Worm (Caenorhabditis elegans) whole organism, L3 larva: ENCODE results near the gene Y69A2AR.50.

Experiments
- ZK546.5 ChIP-seq: sonication (generic microtip); optimal IDR thresholded peaks from 2 replicates; lab custom pipeline; 2017; ENCODE audit warnings: missing biosample characterization, missing genetic modification characterization
- ama-1 ChIP-seq: fragments of 150-350 bp; optimal IDR thresholded peaks from 2 replicates; lab custom pipeline; 2018
- ceh-28 ChIP-seq: fragments of 150-350 bp; optimal IDR thresholded peaks from 2 replicates; lab custom pipeline; 2014; ENCODE audit warnings: missing biosample characterization, missing genetic modification reagents, missing genetic modification characterization
- ceh-82 ChIP-seq: fragments of 150-350 bp; optimal IDR thresholded peaks from 2 replicates; lab custom pipeline; 2014; ENCODE audit warnings: missing biosample characterization, missing genetic modification characterization
- ceh-9 ChIP-seq: sonication (generic microtip); optimal IDR thresholded peaks from 2 replicates; lab custom pipeline; 2018; ENCODE audit warnings: missing biosample characterization, missing genetic modification characterization
- elt-1 ChIP-seq: fragments of 150-350 bp; optimal IDR thresholded peaks from 2 replicates; lab custom pipeline; 2014; ENCODE audit warnings: missing biosample characterization, missing genetic modification characterization
- elt-3 ChIP-seq, 3 experiments: fragments of 150-350 bp in 1 of 3; sonication (generic microtip) in 2 of 3; optimal IDR thresholded peaks; 2 replicates in 2 of 3; 4 replicates in 1 of 3; lab custom pipeline; 2014 to 2017; ENCODE audit warnings: missing biosample characterization in 3 of 3, missing genetic modification characterization in 3 of 3
- fkh-10 ChIP-seq: sonication (generic microtip); optimal IDR thresholded peaks from 2 replicates; lab custom pipeline; 2017; ENCODE audit warnings: missing biosample characterization, missing genetic modification reagents, missing genetic modification characterization
- fkh-2 ChIP-seq: fragments of 150-350 bp; optimal IDR thresholded peaks from 2 replicates; lab custom pipeline; 2014; ENCODE audit warnings: missing biosample characterization, missing genetic modification reagents, missing genetic modification characterization
- fos-1 ChIP-seq: fragments of 150-350 bp; optimal IDR thresholded peaks from 2 replicates; lab custom pipeline; 2014; ENCODE audit warnings: missing biosample characterization, missing genetic modification characterization
- lin-15B ChIP-seq: fragments of 150-350 bp; optimal IDR thresholded peaks from 2 replicates; lab custom pipeline; 2014; ENCODE audit warnings: missing biosample characterization, missing genetic modification characterization
- lin-39 ChIP-seq: fragments of 150-350 bp; optimal IDR thresholded peaks from 2 replicates; lab custom pipeline; 2018; ENCODE audit warnings: missing biosample characterization, missing genetic modification reagents, missing genetic modification characterization
- lsy-12 ChIP-seq: sonication (generic microtip); optimal IDR thresholded peaks from 2 replicates; lab custom pipeline; 2016; ENCODE audit warnings: mild to moderate bottlenecking, missing genetic modification characterization, missing compliant biosample characterization
- mml-1 ChIP-seq: fragments of 150-350 bp; sonication (generic microtip); optimal IDR thresholded peaks from 3 replicates; lab custom pipeline; 2014; ENCODE audit warnings: missing biosample characterization, missing genetic modification characterization
- nfya-1 ChIP-seq: sonication (generic microtip); optimal IDR thresholded peaks from 2 replicates; lab custom pipeline; 2017; ENCODE audit warnings: missing genetic modification characterization, mild to moderate bottlenecking, missing compliant biosample characterization, antibody characterized with exemption, moderate library complexity; ENCODE audit not compliant: insufficient read depth
- nhr-23 ChIP-seq: fragments of 150-350 bp; optimal IDR thresholded peaks from 2 replicates; lab custom pipeline; 2014; ENCODE audit warnings: missing biosample characterization, missing genetic modification reagents, missing genetic modification characterization
- nhr-237 ChIP-seq: fragments of 150-350 bp; optimal IDR thresholded peaks from 2 replicates; lab custom pipeline; 2014; ENCODE audit warnings: missing biosample characterization, missing genetic modification characterization
- nhr-25 ChIP-seq: sonication (generic microtip); optimal IDR thresholded peaks from 2 replicates; lab custom pipeline; 2017; ENCODE audit warnings: missing biosample characterization, missing genetic modification characterization
- nhr-28 ChIP-seq: fragments of 150-350 bp; optimal IDR thresholded peaks from 2 replicates; lab custom pipeline; 2014; ENCODE audit warnings: missing biosample characterization, missing genetic modification characterization
- nhr-43 ChIP-seq: sonication (generic microtip); optimal IDR thresholded peaks from 2 replicates; lab custom pipeline; 2016; ENCODE audit warnings: mild to moderate bottlenecking, missing genetic modification characterization, missing compliant biosample characterization; ENCODE audit not compliant: poor library complexity, severe bottlenecking
- nhr-67 ChIP-seq: fragments of 150-350 bp; optimal IDR thresholded peaks from 2 replicates; lab custom pipeline; 2014; ENCODE audit warnings: missing biosample characterization, missing genetic modification characterization
- nhr-76 ChIP-seq: fragments of 150-350 bp; sonication (generic microtip); optimal IDR thresholded peaks from 5 replicates; lab custom pipeline; 2014; ENCODE audit warnings: missing biosample characterization, missing genetic modification characterization
- pqm-1 ChIP-seq: fragments of 150-350 bp; optimal IDR thresholded peaks from 2 replicates; lab custom pipeline; 2017; ENCODE audit warnings: missing biosample characterization, missing genetic modification characterization, inconsistent platforms
- sea-2 ChIP-seq: fragments of 150-350 bp; sonication (generic microtip); optimal IDR thresholded peaks from 4 replicates; lab custom pipeline; 2014; ENCODE audit warnings: missing biosample characterization, missing genetic modification reagents, missing genetic modification characterization
- snpc-4 ChIP-seq: fragments of 150-350 bp; optimal IDR thresholded peaks from 2 replicates; lab custom pipeline; 2014; ENCODE audit warnings: missing biosample characterization, missing genetic modification characterization
- unc-39 ChIP-seq: sonication (generic microtip); optimal IDR thresholded peaks from 4 replicates; lab custom pipeline; 2017; ENCODE audit warnings: missing biosample characterization, missing genetic modification characterization
- zag-1 ChIP-seq: fragments of 150-350 bp; optimal IDR thresholded peaks from 2 replicates; lab custom pipeline; 2014; ENCODE audit warnings: missing biosample characterization, missing genetic modification characterization
- ztf-11 ChIP-seq: fragments of 150-350 bp; optimal IDR thresholded peaks from 2 replicates; lab custom pipeline; 2014; ENCODE audit warnings: missing biosample characterization, missing genetic modification characterization
- ztf-4 ChIP-seq: fragments of 150-350 bp; optimal IDR thresholded peaks from 2 replicates; lab custom pipeline; 2014; ENCODE audit warnings: missing biosample characterization, missing genetic modification characterization

Y69A2AR.50 gene

DNA sequence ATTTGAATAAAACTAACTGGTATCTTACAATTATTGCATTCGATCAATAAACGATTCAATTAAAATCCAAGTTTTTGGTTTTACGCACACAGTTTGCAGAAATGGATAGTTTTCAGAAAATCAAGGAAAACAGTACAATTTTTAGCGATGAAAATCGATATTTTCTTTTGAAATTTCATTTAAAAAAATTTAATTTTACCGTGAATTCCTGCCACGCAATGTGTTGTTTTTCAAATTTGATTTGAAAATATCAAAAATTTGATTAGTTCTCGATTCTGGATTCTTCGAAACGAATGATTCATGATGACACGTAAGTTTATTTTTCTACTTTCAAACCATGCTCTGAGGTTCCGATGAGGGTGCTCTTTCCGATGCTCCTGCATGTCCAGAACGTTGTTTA, at the start of gene Y69A2AR.50:
Gene Y69A2AR.50 (plus strand): TSS at position 301 of the 400 bp plus-strand sequence.
- TF ChIP-seq pqm-1 (tag; lab: Kevin White, UChicago), result no peak
- no peak for TF ChIP-seq ama-1 (lab: Kevin White, UChicago)
- no peak for TF ChIP-seq ceh-28 (tag; lab: Kevin White, UChicago)
- no peak for TF ChIP-seq nhr-23 (tag; lab: Kevin White, UChicago)
- TF ChIP-seq ztf-11 (tag; lab: Kevin White, UChicago), result no peak
- no peak for TF ChIP-seq unc-39
- no peak for TF ChIP-seq nhr-25 (tag; lab: Kevin White, UChicago)
- TF ChIP-seq fos-1 (tag; lab: Kevin White, UChicago), result no peak
- no peak for TF ChIP-seq ztf-4 (tag; lab: Kevin White, UChicago)
- no peak for TF ChIP-seq lin-15B (tag; lab: Kevin White, UChicago)
- TF ChIP-seq fkh-2 (tag; lab: Kevin White, UChicago), result no peak
- TF ChIP-seq elt-3 (tag; optimal IDR thresholded peaks at IDR 0.05; lab: Kevin White, UChicago), result no peak
- no peak for TF ChIP-seq nhr-67 (tag; lab: Kevin White, UChicago)
- TF ChIP-seq nhr-43, result no peak
- TF ChIP-seq ceh-9, result no peak
- no peak for TF ChIP-seq nfya-1 (tag; lab: Kevin White, UChicago)
- no peak for TF ChIP-seq ZK546.5 (tag; lab: Kevin White, UChicago)
- TF ChIP-seq zag-1, result no peak
- TF ChIP-seq nhr-76 (tag; lab: Kevin White, UChicago), result no peak

DNA sequence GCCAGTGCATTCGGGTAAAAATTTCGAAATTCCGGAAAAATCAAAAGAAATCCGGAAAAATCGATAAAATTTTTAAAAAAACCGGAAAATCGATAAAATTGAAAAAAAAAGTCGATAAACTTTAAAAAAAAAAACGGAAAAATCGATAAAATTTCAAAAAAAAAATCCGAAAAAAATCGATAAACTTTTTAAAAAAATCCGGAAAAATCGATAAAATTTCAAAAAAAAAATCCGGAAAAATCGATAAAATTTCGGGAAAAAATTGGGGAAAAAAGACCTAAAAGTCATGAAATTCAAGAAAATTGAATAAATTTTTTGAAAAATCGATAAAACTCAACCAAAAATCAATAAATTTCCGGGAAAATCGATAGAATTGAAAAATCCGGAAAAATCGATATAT, 35.3 kb upstream of the Y69A2AR.50 start:
- TF ChIP-seq mml-1 (no peak), ceh-28 (tag; lab: Kevin White, UChicago) (peak; percentile 85)

- TF ChIP-seq ceh-28 (tag; lab: Kevin White, UChicago), result peak; percentile 90
These were observed 33.4 kb upstream of the Y69A2AR.50 start for ce11 chrIV:2528741-2529140.

DNA sequence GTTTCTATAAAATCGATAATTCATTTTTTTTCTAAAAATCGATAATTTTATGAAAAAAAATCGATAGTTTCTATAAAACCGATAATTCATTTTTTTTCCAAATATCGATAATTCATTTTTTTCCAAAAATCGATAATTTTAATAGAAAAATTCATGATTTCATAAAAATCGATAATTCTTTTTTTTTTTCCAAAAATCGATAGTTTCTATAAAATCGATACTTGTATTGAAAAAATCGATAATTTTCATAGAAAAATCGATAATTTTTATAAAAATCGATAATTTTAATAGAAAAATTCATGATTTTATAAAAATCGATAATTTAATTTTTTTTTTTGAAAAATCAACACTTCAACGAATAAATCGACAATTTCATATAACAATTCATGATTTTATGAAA, 32.9 kb upstream of the Y69A2AR.50 start:
- TF ChIP-seq unc-39 (no peak), nhr-76 (tag; lab: Kevin White, UChicago) (no peak), ztf-4 (tag; lab: Kevin White, UChicago) (no peak), nhr-43 (no peak), ceh-28 (tag; lab: Kevin White, UChicago) (peak; percentile 93), elt-1 (tag; lab: Kevin White, UChicago) (no peak)

ce11 chrIV:2530285-2530684, 31.9 kb upstream of the Y69A2AR.50 start:
- TF ChIP-seq ztf-4 (tag; lab: Kevin White, UChicago), result no peak
- TF ChIP-seq ceh-28 (tag; lab: Kevin White, UChicago), result peak; percentile 86
- TF ChIP-seq, all 47 proteins: peak for 1

DNA sequence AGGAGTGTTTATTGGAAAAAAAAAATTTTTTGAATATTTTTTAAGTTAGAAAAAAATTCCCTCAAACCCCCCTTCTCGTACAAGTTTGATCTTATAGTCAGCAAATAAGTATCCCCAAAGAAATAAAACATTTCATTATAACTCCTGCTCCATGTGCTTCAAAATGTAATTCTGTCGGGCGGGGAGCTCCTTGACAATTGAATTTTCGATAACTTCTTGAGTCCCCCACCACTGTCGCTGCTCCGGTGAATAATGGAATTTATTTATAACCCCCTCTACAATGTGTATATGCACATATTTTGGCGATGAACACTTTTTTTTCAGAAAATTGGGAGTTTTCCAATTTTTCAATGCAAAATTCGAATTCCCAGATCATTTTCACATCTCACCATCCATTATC, 24.4 kb upstream of the Y69A2AR.50 start:
- no peak for TF ChIP-seq lsy-12 (tag; lab: Kevin White, UChicago)
- no peak for TF ChIP-seq fkh-10
- no peak for TF ChIP-seq nhr-23 (tag; lab: Kevin White, UChicago)
- no peak for TF ChIP-seq nfya-1 (tag; lab: Kevin White, UChicago)
- no peak for TF ChIP-seq nhr-28 (tag; lab: Kevin White, UChicago)
- no peak for TF ChIP-seq nhr-25 (tag; lab: Kevin White, UChicago)
- no peak for TF ChIP-seq lin-39 (tag; lab: Kevin White, UChicago)
- no peak for TF ChIP-seq fos-1 (tag; lab: Kevin White, UChicago)
- TF ChIP-seq ceh-82 (tag; lab: Kevin White, UChicago), result no peak
- TF ChIP-seq sea-2 (GFP tag; lab: Kevin White, UChicago), result no peak

DNA sequence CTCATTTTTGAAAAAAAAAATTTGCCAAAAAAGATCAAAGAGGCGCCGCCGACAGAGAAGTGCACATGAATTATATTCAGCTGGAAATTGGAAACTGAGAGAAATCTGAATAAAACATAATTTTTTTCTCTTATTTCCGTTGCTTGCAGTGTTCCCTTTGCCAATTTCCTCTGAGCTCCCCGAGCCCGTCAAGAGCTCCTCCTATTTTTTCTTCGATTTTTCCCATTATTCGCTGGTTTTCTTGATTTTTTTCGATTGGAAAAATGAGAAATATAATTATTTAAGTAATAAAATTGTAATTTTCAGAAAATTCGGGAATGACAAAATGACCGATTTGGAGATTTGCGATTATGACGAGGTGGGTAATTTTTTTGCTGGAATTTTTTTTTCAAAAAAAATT, 20.2 kb upstream of the Y69A2AR.50 start, which contains the start of gene sprr-3:
Gene sprr-3 (plus strand): TSS at position 301 of the 400 bp plus-strand sequence.
- no peak for TF ChIP-seq ceh-9
- TF ChIP-seq nhr-76 (tag; lab: Kevin White, UChicago), result no peak
- TF ChIP-seq snpc-4 (tag; lab: Kevin White, UChicago), result no peak
- no peak for TF ChIP-seq nhr-237 (tag; lab: Kevin White, UChicago)
